Worm (Caenorhabditis elegans): ENCODE data around the gene F46C5.9.

Gene F46C5.9

ce11 chrII:8787376-8787775 lies 23.2 kb downstream of the F46C5.9 start (continued):
- TF ChIP-seq ctbp-1 (GFP tag; IDR thresholded peaks at IDR 0.05) (peak; percentile 84), lir-3 (tag; optimal IDR thresholded peaks at IDR 0.05) (no peak), fos-1 (tag; optimal IDR thresholded peaks at IDR 0.05) (no peak), hlh-30 (tag; optimal IDR thresholded peaks at IDR 0.05; ENCODE audit: insufficient read depth) (peak; percentile 100), F49E8.2 (tag; optimal IDR thresholded peaks at IDR 0.05; ENCODE audit: borderline replicate concordance) (no peak), daf-8 (GFP tag; IDR thresholded peaks at IDR 0.05) (no peak), tag-97 (GFP tag; IDR thresholded peaks at IDR 0.05) (no peak), ceh-44 (GFP tag; IDR thresholded peaks at IDR 0.05) (no peak), F10B5.3 (tag; optimal IDR thresholded peaks at IDR 0.05) (no peak), snpc-1.2 (GFP tag; IDR thresholded peaks at IDR 0.05) (peak; percentile 58), dmd-8 (GFP tag; IDR thresholded peaks at IDR 0.05) (no peak), zag-1 (tag; optimal IDR thresholded peaks at IDR 0.05) (no peak), dmd-9 (GFP tag; IDR thresholded peaks at IDR 0.05) (no peak), nhr-48 (tag; optimal IDR thresholded peaks at IDR 0.05) (peak; percentile 70), dmd-6 (GFP tag; IDR thresholded peaks at IDR 0.05) (peak; percentile 91), mdt-29 (GFP tag; IDR thresholded peaks at IDR 0.05) (peak; percentile 92), ZK337.2 (GFP tag; IDR thresholded peaks at IDR 0.05) (no peak), hmg-1.1 (GFP tag; IDR thresholded peaks at IDR 0.05) (peak; percentile 91), nhr-77 (tag; optimal IDR thresholded peaks at IDR 0.05) (peak; percentile 87), unc-39 (tag; optimal IDR thresholded peaks at IDR 0.05) (no peak), ceh-28 (tag; optimal IDR thresholded peaks at IDR 0.05) (peak; percentile 86), vab-7 (GFP tag; IDR thresholded peaks at IDR 0.05) (peak; percentile 61), T26A8.4 (GFP tag; IDR thresholded peaks at IDR 0.05) (peak; percentile 91), F44E2.7 (GFP tag; IDR thresholded peaks at IDR 0.05) (no peak), mdl-1 (tag; optimal IDR thresholded peaks at IDR 0.05) (peak in 1 of 2 experiments; percentile 83), nhr-25 (tag; optimal IDR thresholded peaks at IDR 0.05; ENCODE audit: borderline replicate concordance, insufficient read depth) (peak; percentile 83), T20F7.1 (GFP tag; optimal IDR thresholded peaks at IDR 0.05) (peak; percentile 80), fkh-10 (GFP tag; optimal IDR thresholded peaks at IDR 0.05) (peak; percentile 67), nhr-28 (tag; optimal IDR thresholded peaks at IDR 0.05) (peak; percentile 89), zip-2 (tag; optimal IDR thresholded peaks at IDR 0.05) (peak; percentile 59), ceh-32 (tag; optimal IDR thresholded peaks at IDR 0.05; ENCODE audit: poor library complexity) (no peak), R02D3.7 (tag; optimal IDR thresholded peaks at IDR 0.05) (no peak), egl-27 (tag; optimal IDR thresholded peaks at IDR 0.05) (no peak), duxl-1 (tag; optimal IDR thresholded peaks at IDR 0.05; ENCODE audit: poor library complexity) (peak; percentile 77), mes-2 (tag; optimal IDR thresholded peaks at IDR 0.05; ENCODE audit: poor library complexity, severe bottlenecking) (peak; percentile 88), nhr-42 (GFP tag; IDR thresholded peaks at IDR 0.05) (peak; percentile 80; the same call in 1 of the 2 replicates), ama-1 (optimal IDR thresholded peaks at IDR 0.05) (peak; percentile 90), nhr-76 (tag; optimal IDR thresholded peaks at IDR 0.05) (peak; percentile 20)

ce11 chrII:8785875-8786274 lies 24.7 kb downstream of the F46C5.9 start:
- no peak for TF ChIP-seq nhr-77 (tag; optimal IDR thresholded peaks at IDR 0.05)
- no peak for TF ChIP-seq zip-2 (tag; optimal IDR thresholded peaks at IDR 0.05)
- TF ChIP-seq F49E8.2 (tag; optimal IDR thresholded peaks at IDR 0.05; ENCODE audit: borderline replicate concordance) = no peak
- TF ChIP-seq nhr-10 (tag; optimal IDR thresholded peaks at IDR 0.05) = no peak
- TF ChIP-seq rbr-2 (tag; optimal IDR thresholded peaks at IDR 0.05) = peak; percentile 50
- no peak for TF ChIP-seq dmd-6 (GFP tag; IDR thresholded peaks at IDR 0.05)
- TF ChIP-seq T20F7.1 (GFP tag; optimal IDR thresholded peaks at IDR 0.05) = no peak
- peak in 1 of 2 experiments; percentile 72 for TF ChIP-seq unc-62 (GFP tag; optimal IDR thresholded peaks at IDR 0.05 in 1 of 2)
- TF ChIP-seq unc-62 (tag; optimal IDR thresholded peaks at IDR 0.05) = no peak
- TF ChIP-seq mdt-29 (GFP tag; IDR thresholded peaks at IDR 0.05) = no peak
- TF ChIP-seq lsy-2 (tag; optimal IDR thresholded peaks at IDR 0.05) = peak in 1 of 2 experiments; percentile 34
- TF ChIP-seq zfp-3 (GFP tag; conservative IDR thresholded peaks at IDR 0.05) = 0 out of 2 replicates have a peak, but pooled peaks have one; percentile 73
- TF ChIP-seq mxl-2 (GFP tag; conservative IDR thresholded peaks at IDR 0.05) = no peak
- TF ChIP-seq spr-1 (tag; optimal IDR thresholded peaks at IDR 0.05) = no peak
- TF ChIP-seq madf-9 (GFP tag; conservative IDR thresholded peaks at IDR 0.05) = no peak
- no peak for TF ChIP-seq nhr-237 (tag; optimal IDR thresholded peaks at IDR 0.05)
- TF ChIP-seq egl-43 (GFP tag; IDR thresholded peaks at IDR 0.05) = peak; percentile 60
- no peak for TF ChIP-seq nhr-111 (GFP tag; optimal IDR thresholded peaks at IDR 0.05)
- peak; percentile 47 for TF ChIP-seq mes-2 (tag; optimal IDR thresholded peaks at IDR 0.05; ENCODE audit: poor library complexity, severe bottlenecking)
- TF ChIP-seq ceh-82 (tag; optimal IDR thresholded peaks at IDR 0.05) = no peak
- TF ChIP-seq madf-5 (GFP tag; IDR thresholded peaks at IDR 0.05) = no peak
